Fruit fly (Drosophila melanogaster): Measurements from ENCODE around the gene CG32599.

The CG32599 gene

DNA sequence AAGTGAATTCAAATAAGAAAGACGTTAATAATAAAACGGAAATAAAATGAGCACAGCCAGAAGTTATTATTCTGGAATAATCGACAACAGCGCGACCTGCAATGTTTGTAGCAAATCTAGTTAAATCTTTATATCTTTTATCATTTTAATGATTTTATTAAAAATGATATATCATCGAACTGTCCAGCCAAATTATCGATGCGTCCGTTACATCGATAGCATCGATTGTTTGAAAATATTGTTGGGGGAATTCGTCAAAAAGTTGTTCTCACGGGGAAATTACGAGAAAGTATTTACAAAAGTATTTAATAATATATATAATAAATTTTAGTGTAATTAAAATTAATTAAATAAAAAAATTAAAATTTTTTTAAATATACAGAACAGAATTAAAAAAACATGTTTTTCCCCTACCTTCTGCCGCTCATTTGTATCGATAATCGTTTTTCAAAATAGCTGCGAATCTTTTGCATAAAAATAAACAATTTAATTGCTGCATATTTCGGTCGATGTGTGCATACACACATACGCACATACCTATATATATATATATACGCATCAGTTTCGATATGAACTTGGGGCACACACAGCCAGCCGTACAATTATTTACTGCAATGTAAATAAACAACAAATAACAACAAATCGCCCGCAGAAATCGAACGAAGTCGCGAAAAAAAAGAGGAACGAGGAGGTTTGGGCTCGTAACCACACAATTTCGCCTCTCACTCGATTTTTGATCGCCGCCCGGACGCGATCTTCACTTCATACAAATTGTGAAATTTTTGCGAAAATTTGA lies at the start of gene CG32599:
TSS of gene CG32599 (plus strand) at position 746 of the 796 bp plus-strand sequence.
- TF ChIP-seq pan (optimal IDR thresholded peaks at IDR 0.05) (no peak), EcR (GFP tag; optimal IDR thresholded peaks at IDR 0.05) (no peak), psq (optimal IDR thresholded peaks at IDR 0.05) (no peak), CG8478 (optimal IDR thresholded peaks at IDR 0.05) (no peak), usp (GFP tag; optimal IDR thresholded peaks at IDR 0.05) (no peak), Dll (optimal IDR thresholded peaks at IDR 0.05) (no peak)

DNA sequence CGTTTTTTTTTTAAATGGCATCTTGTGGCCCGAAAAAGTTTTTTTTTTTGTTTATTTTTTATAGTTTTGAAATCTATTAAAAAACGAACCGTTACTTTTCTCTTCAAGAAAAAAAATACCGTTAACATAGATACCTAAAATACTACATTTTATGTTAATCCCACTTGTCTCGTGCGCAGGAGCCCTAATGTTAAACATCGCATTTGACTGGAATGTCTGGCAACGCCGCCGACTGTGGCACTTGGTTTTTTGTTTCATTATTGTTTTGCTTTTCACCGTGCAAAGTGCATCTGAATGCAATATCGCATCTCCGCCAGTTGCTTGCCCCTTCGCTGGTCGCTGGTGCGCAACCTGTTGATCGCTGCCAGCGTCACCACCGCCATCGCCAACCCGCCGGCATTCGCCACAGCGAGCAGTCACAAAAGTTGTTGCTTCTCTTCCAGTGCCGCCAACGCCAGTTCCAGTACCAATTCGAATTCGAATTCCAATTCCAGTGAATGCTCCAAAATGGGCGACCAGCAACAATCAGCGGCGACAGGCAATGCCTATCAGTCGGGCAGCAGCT lies 43.4 kb upstream of the CG32599 start, which contains the start of gene CG11590:
TSS of gene CG11590 (plus strand) at position 212 of the 565 bp plus-strand sequence.
- TF ChIP-seq usp (GFP tag; optimal IDR thresholded peaks at IDR 0.05) (no peak), Dll (optimal IDR thresholded peaks at IDR 0.05) (no peak), pan (optimal IDR thresholded peaks at IDR 0.05) (no peak), EcR (GFP tag; optimal IDR thresholded peaks at IDR 0.05) (no peak), psq (optimal IDR thresholded peaks at IDR 0.05) (no peak), CG8478 (optimal IDR thresholded peaks at IDR 0.05) (no peak)

DNA sequence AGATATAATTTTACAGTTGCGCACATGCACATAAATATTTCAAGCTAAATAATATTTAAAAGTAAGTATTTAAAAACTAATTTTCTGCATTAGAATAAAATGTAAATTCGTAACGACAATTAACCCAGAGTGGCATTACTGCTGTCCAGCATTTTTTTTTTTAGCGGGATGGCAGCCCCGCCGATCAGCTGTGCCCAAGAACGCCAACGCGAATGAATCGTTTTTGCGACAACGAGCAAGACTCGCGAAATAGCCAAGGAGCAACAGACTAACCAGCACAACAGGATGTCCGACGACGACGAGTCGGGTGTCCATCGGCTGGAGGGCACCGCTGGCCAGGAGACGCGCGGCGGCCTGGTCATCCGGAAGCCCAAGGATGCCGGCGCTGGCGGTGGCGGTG lies 42.3 kb upstream of the CG32599 start, which contains the start of gene Prp16:
TSS of gene Prp16 (plus strand) at position 185 of the 400 bp plus-strand sequence.
- no peak for TF ChIP-seq EcR (GFP tag; optimal IDR thresholded peaks at IDR 0.05)
- no peak for TF ChIP-seq CG8478 (optimal IDR thresholded peaks at IDR 0.05)
- no peak for TF ChIP-seq psq (optimal IDR thresholded peaks at IDR 0.05)
- no peak for TF ChIP-seq Dll (optimal IDR thresholded peaks at IDR 0.05)
- TF ChIP-seq pan (optimal IDR thresholded peaks at IDR 0.05), result no peak
- no peak for TF ChIP-seq usp (GFP tag; optimal IDR thresholded peaks at IDR 0.05)

DNA sequence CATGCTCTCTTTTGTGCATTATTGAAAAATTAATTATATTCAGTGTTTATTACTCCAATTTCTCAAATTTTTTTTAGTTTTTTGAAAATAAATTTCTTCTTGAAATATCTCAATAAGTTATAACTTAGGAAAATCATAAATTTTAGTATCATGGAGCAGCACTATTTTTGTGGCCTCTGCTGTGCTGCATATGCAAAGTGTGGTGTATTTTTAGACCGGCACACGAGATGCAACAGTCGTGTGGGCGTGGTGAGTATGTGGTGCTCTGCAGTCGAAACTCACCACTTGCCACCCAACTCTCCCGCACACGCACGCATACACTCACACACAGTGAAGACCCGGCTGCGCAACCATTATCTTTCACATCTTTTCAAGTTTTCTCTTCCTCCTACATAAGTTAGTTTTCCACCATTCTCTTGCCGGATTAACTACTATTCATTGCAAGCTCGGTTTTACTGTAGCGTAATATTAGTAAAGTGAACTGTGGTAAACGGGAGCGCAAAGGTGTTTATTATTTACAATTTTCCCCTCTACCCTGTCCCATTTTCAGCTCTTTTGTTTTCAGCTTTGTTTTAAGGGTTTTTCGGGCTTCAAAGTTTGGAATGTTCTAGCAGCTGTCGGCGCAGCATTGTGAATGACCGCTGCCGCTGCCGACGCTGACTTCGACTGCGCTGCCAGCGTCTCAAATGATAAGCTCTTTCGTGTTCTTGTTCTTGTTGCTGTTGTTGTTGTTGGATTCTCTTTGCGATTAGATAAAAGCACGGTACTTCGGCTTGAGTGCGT lies 34.9 kb upstream of the CG32599 start:
- no peak for TF ChIP-seq psq (optimal IDR thresholded peaks at IDR 0.05)
- no peak for TF ChIP-seq CG8478 (optimal IDR thresholded peaks at IDR 0.05)
- TF ChIP-seq Dll (optimal IDR thresholded peaks at IDR 0.05), result no peak
- no peak for TF ChIP-seq pan (optimal IDR thresholded peaks at IDR 0.05)
- TF ChIP-seq EcR (GFP tag; optimal IDR thresholded peaks at IDR 0.05), result no peak
- no peak for TF ChIP-seq usp (GFP tag; optimal IDR thresholded peaks at IDR 0.05)

DNA sequence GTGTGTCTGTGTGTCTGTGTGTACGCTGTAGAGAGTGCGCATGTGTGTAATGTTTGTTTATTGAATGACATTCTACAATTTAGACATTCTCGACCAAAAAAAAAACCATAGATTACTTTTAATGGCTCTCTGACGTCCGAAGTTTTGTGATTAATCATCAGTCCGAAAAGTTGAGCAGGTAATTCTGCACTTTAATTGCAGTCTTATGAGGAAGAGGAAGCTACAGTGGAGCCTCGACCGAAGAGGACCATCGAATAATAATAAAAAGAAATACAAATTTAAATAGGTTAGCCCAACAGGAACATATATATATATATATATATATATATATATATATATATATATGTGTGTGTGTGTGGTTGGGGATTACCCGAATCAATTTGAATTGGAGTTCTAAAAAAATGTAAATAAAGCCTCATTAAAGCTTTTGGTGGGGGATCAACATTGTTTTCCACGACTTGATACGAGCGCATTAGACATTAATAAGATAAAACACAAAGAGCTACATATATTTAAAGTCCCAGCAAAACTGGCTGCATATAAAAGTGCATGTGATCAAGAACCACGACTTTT lies 34.2 kb upstream of the CG32599 start:
- TF ChIP-seq EcR (GFP tag; optimal IDR thresholded peaks at IDR 0.05) (no peak), psq (optimal IDR thresholded peaks at IDR 0.05) (no peak), usp (GFP tag; optimal IDR thresholded peaks at IDR 0.05) (no peak), Dll (optimal IDR thresholded peaks at IDR 0.05) (no peak)

DNA sequence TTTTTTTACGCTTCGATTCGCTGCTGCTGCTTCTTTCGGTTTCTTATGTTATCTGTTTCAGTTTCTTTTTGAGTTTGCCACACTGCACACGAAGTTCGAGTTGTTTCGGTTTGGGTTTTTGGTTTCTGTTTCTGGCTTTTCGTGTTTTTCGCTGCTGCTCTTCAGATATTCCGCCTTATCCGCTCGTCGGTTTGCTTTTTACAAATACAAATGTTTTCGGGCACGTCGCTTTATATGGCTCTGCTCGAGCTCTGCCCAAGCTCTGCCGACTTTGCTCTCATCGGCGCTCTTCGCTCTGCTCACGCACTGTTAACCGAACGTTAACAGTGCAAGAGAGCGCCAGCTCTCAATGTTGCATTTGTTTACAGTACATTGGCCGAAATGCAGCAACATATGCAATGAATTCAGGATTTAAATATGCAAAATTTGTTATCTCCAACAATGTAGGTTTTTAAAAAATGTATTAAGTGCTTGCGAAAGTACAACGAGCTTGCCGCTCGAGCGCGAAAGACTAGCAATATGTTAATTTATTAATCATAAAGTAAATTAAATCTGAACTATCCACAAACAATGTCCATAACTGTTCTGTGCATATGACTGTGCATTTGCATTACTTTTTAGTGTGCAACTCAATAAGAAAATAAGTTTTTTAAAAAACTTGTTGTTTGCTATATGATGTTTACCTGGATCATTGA lies 32.1 kb upstream of the CG32599 start:
- TF ChIP-seq CG8478 (optimal IDR thresholded peaks at IDR 0.05), result no peak
- no peak for TF ChIP-seq pan (optimal IDR thresholded peaks at IDR 0.05)
- no peak for TF ChIP-seq usp (GFP tag; optimal IDR thresholded peaks at IDR 0.05)
- peak; percentile 47 for TF ChIP-seq Dll (optimal IDR thresholded peaks at IDR 0.05)

DNA sequence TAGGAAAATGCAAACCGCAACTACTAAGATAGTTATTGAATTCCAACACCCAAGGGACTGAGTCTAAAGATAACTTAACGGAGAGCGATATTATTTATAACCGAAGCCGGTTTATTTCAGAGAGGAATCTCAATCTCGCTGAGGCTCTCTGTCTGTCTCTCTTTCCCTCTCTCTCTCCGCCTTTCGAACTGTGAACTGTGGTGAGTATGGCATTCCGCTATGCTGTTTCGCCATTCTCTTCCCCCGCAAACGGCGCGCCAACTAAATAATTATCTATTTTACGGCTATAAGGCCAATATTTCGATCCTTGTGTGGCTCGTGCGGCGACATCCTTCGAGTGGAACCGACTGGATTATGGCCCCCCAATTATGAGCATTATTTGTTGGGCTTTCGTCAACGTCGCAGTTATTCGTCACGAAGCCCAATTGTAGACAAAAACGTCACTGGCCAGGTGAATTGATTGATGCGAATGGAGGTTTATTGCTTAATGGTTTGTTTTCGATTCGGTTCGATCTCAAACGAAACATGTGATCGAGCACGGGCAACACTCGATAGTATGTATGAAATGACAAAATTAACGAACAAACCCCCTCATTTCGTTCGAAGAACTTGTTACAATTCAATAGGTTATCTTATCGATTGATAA lies 31.2 kb upstream of the CG32599 start:
- no peak for TF ChIP-seq usp (GFP tag; optimal IDR thresholded peaks at IDR 0.05)
- TF ChIP-seq EcR (GFP tag; optimal IDR thresholded peaks at IDR 0.05), result no peak
- no peak for TF ChIP-seq CG8478 (optimal IDR thresholded peaks at IDR 0.05)
- no peak for TF ChIP-seq psq (optimal IDR thresholded peaks at IDR 0.05)
- no peak for TF ChIP-seq pan (optimal IDR thresholded peaks at IDR 0.05)
- no peak for TF ChIP-seq Dll (optimal IDR thresholded peaks at IDR 0.05)

DNA sequence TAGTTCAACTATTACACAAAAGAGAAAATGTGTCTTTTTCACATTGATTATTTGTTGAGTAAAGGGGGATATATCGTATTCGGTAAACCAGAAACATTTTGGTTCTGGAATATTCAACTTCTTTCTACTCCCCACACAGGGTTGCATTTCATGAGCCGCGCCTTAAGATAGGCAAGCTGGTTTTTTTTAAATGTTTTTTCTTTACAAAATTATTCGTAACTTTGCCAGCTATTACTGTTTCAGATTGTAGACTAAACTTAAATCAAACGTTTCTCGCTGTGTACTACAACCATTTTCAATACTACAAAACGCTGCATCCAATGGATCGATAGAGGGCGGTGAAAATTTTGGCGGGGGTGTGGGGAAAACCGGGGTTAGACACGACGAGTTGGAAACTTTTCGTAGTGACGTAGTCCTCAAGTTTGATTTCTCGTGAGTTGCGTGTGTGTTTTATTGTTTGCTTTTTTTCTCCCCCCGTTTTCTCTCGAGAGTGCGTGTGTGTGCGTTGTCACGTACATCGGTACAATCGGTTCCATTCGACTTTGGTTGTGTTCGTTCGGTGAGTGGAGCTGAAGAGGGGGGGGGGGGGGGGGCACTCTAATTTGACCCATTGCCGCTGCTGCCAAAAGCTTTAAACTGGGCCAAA lies 29.9 kb upstream of the CG32599 start:
- TF ChIP-seq psq (optimal IDR thresholded peaks at IDR 0.05) (no peak), pan (optimal IDR thresholded peaks at IDR 0.05) (no peak), CG8478 (optimal IDR thresholded peaks at IDR 0.05) (no peak), Dll (optimal IDR thresholded peaks at IDR 0.05) (no peak), EcR (GFP tag; optimal IDR thresholded peaks at IDR 0.05) (no peak), usp (GFP tag; optimal IDR thresholded peaks at IDR 0.05) (no peak)

DNA sequence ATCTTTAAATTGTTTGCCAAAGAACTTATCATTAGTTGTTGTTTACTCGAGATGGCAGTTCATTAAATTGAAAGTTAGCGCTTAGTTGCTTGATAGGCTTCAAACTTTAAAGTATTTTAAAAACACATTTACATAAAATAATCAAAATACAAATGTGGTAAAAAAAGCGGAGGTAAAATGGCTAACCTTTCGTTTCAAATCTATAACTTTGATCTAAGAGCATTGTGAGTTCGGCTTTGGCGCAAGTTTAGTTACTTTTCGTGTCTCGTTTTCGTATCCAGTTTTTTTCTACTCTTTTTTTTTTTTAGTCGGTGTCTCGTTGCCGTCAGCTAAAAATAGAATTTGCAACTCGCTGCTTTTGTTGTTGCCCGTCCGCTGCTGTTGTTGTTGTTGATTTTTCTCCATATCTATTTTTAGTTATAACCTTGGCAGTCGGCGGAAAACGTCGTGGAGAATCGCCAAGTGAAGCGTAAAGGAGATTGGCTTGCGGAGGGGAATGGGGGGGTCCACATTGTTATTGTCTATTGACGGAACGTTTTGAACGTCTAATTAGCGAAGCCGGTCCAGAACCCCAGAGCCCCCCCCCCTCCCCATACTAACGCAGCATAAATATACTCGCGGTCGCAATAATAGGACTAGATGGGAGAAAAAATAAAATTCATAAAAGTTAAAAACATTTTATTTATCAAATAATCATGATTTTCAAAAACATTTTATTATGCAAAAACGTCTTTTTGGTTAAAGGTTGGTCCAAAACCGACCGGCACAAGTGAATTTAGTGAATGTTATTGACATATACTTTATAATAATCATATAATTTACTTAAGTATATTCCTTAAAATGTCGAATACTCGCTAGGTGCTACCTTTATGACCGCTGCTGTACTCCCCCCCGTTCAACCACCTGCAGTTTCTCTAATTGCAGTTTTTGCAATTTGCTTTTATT lies 28.7 kb upstream of the CG32599 start:
- TF ChIP-seq usp (GFP tag; optimal IDR thresholded peaks at IDR 0.05) (no peak), EcR (GFP tag; optimal IDR thresholded peaks at IDR 0.05) (no peak), pan (optimal IDR thresholded peaks at IDR 0.05) (no peak), CG8478 (optimal IDR thresholded peaks at IDR 0.05) (no peak), Dll (optimal IDR thresholded peaks at IDR 0.05) (no peak), psq (optimal IDR thresholded peaks at IDR 0.05) (no peak)
